Worm (Caenorhabditis elegans) whole organism, L1 larva: ENCODE measurements around the gene brc-1.

Source experiments
- C16A3.4 ChIP-seq: fragments of 150-350 bp; optimal IDR thresholded peaks from 2 replicates; lab custom pipeline; 2014; ENCODE audit warnings: missing biosample characterization, missing genetic modification characterization
- aha-1 ChIP-seq: fragments of 150-350 bp; optimal IDR thresholded peaks from 2 replicates; lab custom pipeline; 2014; ENCODE audit warnings: missing biosample characterization, missing genetic modification characterization
- ama-1 ChIP-seq: fragments of 150-350 bp; optimal IDR thresholded peaks from 2 replicates; lab custom pipeline; 2014
- nhr-237 ChIP-seq: fragments of 150-350 bp; optimal IDR thresholded peaks from 2 replicates; lab custom pipeline; 2014; ENCODE audit warnings: missing biosample characterization, missing genetic modification characterization
- nhr-28 ChIP-seq: fragments of 150-350 bp; optimal IDR thresholded peaks from 2 replicates; lab custom pipeline; 2014; ENCODE audit warnings: missing biosample characterization, missing genetic modification characterization
- pqm-1 ChIP-seq: sonication (generic microtip); optimal IDR thresholded peaks from 3 replicates; lab custom pipeline; 2017; ENCODE audit warnings: missing biosample characterization, missing genetic modification characterization
- ztf-11 ChIP-seq, 2 experiments: sonication (generic microtip); optimal IDR thresholded peaks; 2 replicates each; lab custom pipeline; 2016 to 2017; ENCODE audit warnings: missing genetic modification characterization in 2 of 2, missing biosample characterization in 1 of 2, missing compliant biosample characterization in 1 of 2

DNA sequence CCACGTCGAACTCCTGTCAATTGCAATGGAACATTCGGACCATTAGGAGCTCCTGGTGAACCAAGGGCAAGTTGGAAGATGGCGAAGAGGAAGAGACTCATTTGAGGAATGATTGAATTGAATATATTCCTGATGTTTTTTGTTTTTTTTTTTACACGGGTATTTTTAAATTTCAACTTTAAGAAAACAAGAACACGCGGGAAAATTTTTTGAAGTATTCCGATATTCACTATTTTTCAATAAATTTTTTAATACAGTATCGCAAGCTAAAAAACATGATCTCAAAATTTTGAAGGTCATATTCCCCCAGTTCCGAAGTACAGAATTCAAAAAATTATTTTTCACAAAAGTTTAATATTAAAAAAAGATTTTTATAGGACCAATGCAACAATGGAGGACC is 33.7 kb downstream of the brc-1 start, which contains the start of gene cnnm-5:
- TF ChIP-seq pqm-1 (tag; lab: Kevin White, UChicago), result no peak
- TF ChIP-seq nhr-28 (tag; lab: Kevin White, UChicago), result no peak
- no peak for TF ChIP-seq nhr-237 (tag; lab: Kevin White, UChicago)
- no peak for TF ChIP-seq aha-1
- no peak for TF ChIP-seq ama-1 (lab: Kevin White, UChicago)
- TF ChIP-seq ztf-11 (tag; optimal IDR thresholded peaks at IDR 0.05; lab: Kevin White, UChicago), result no peak
- TF ChIP-seq C16A3.4 (tag; lab: Kevin White, UChicago), result no peak
